Worm (Caenorhabditis elegans): ENCODE data around the gene Y79H2A.2.

DNA sequence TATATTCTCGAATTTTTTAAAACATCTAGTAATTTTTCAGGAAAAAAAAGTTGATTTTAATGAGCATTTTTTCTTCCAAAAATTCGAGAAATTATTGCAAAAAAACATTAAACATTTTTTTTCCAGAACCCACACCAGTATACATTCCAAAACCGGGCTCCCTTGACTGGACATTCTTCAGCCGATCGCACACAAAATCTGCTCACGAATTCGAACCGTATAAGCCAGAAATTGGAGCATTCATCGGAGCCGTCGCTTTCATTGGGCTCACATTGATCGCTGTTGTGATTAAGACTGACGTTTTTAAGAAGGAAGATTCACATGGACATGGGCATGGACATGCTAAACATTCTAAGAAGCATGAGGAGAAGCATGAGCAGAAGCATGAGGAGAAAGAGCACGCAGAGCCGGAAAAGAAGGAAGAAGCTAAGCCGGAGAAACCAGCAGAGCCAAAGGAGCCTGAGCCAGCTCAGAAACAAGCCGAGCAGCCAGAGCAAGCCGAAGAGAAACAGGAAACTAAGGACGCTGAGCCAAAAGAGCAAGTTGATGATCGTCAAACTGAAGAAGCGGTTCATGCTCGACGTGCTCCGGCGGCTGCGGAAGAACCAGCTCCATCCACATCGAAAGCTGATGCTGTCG is 38.8 kb downstream of the Y79H2A.2 start:
- TF ChIP-seq ref-1 (GFP tag; conservative IDR thresholded peaks at IDR 0.05) (no peak), tab-1 (GFP tag; IDR thresholded peaks at IDR 0.05) (no peak), klf-2 (GFP tag; conservative IDR thresholded peaks at IDR 0.05) (no peak), ztf-29 (GFP tag; IDR thresholded peaks at IDR 0.05) (no peak)
